Worm (Caenorhabditis elegans) whole organism, midembryonic: ENCODE data around the gene epg-5.

Experiments
- T22C8.4 ChIP-seq: fragments of 200-800 bp; sonication (Bioruptor generic); IDR thresholded peaks from 2 replicates; pipeline ENCODE4 v1.3.6; 2022; ENCODE audit warnings: missing genetic modification characterization, missing compliant biosample characterization
- cog-1 ChIP-seq: sonication (generic microtip); optimal IDR thresholded peaks from 2 replicates; lab custom pipeline; 2016; ENCODE audit warnings: missing genetic modification characterization, missing compliant biosample characterization
- flt-1 ChIP-seq: fragments of 200-800 bp; sonication (Bioruptor generic); IDR thresholded peaks from 2 replicates; pipeline ENCODE4 v1.3.6; 2022; ENCODE audit warnings: missing genetic modification characterization, missing compliant biosample characterization
- klf-2 ChIP-seq: fragments of 200-800 bp; sonication (Bioruptor generic); conservative IDR thresholded peaks from 2 replicates; pipeline ENCODE4 v1.3.6; 2022; ENCODE audit warnings: missing genetic modification reagents, missing genetic modification characterization, missing compliant biosample characterization
- med-1 ChIP-seq: sonication (generic microtip); optimal IDR thresholded peaks from 2 replicates; lab custom pipeline; 2017; ENCODE audit warnings: missing genetic modification characterization, mild to moderate bottlenecking, missing compliant biosample characterization, antibody characterized with exemption, missing genetic modification reagents; ENCODE audit not compliant: insufficient read depth
- ref-1 ChIP-seq: fragments of 200-800 bp; sonication (Bioruptor generic); conservative IDR thresholded peaks from 2 replicates; pipeline ENCODE4 v1.3.6; 2022; ENCODE audit warnings: missing genetic modification reagents, missing genetic modification characterization, missing compliant biosample characterization
- tab-1 ChIP-seq: fragments of 200-800 bp; sonication (Bioruptor generic); IDR thresholded peaks from 2 replicates; pipeline ENCODE4 v1.3.6; 2022; ENCODE audit warnings: missing genetic modification characterization, missing compliant biosample characterization
- ztf-23 ChIP-seq: fragments of 200-800 bp; sonication (Bioruptor generic); IDR thresholded peaks from 2 replicates; pipeline ENCODE4 v1.3.6; 2022; ENCODE audit warnings: missing genetic modification reagents, missing genetic modification characterization, missing compliant biosample characterization
- ztf-29 ChIP-seq: fragments of 200-800 bp; sonication (Bioruptor generic); IDR thresholded peaks from 2 replicates; pipeline ENCODE4 v1.3.6; 2022; ENCODE audit warnings: missing genetic modification reagents, missing genetic modification characterization, missing compliant biosample characterization

DNA sequence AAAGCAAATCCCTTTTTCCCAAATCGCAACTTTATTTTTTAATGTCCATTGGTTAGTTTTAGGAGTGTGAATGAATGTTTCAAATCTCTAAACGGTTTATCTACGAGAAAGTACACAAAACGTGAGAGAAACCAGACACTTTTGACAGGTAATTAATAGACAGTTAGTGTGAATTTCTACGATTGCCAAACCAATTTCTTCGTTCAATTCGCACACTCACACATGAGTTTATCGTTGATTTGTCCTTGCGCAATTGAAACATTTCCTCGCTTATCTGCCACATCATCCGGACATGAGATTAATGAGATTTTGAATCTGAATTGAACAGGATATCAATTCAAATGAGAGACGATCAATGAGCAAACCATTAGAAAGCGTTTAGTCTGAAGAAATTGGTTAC lies 1.1 kb upstream of the epg-5 start:
- TF ChIP-seq ref-1 (GFP tag; lab: Robert Waterston, UW) (no peak), T22C8.4 (no peak), flt-1 (no peak), tab-1 (GFP tag; lab: Robert Waterston, UW) (no peak), ztf-23 (GFP tag; lab: Robert Waterston, UW) (no peak), cog-1 (tag; lab: Kevin White, UChicago) (no peak), klf-2 (GFP tag; lab: Robert Waterston, UW) (no peak), ztf-29 (GFP tag; lab: Robert Waterston, UW) (no peak), med-1 (GFP tag; lab: Kevin White, UChicago) (no peak)
